Worm (Caenorhabditis elegans) whole organism, L3 larva: ENCODE data around the gene F59B1.6.
A peak's percentile ranks its signal among the peaks of the same experiment; 100 is the strongest.

ENCODE experiments used
- R02D3.7 ChIP-seq: fragments of 150-350 bp; optimal IDR thresholded peaks from 2 replicates; lab custom pipeline; 2014; ENCODE audit warnings: missing biosample characterization, missing genetic modification characterization
- ZK546.5 ChIP-seq: sonication (generic microtip); optimal IDR thresholded peaks from 2 replicates; lab custom pipeline; 2017; ENCODE audit warnings: missing biosample characterization, missing genetic modification characterization
- aly-2 ChIP-seq: fragments of 150-350 bp; optimal IDR thresholded peaks from 2 replicates; lab custom pipeline; 2014; ENCODE audit warnings: missing biosample characterization, missing genetic modification characterization
- ceh-16 ChIP-seq: sonication (generic microtip); optimal IDR thresholded peaks from 2 replicates; lab custom pipeline; 2017; ENCODE audit warnings: missing biosample characterization, missing genetic modification characterization
- ceh-28 ChIP-seq: fragments of 150-350 bp; optimal IDR thresholded peaks from 2 replicates; lab custom pipeline; 2014; ENCODE audit warnings: missing biosample characterization, missing genetic modification reagents, missing genetic modification characterization
- ceh-82 ChIP-seq: fragments of 150-350 bp; optimal IDR thresholded peaks from 2 replicates; lab custom pipeline; 2014; ENCODE audit warnings: missing biosample characterization, missing genetic modification characterization
- daf-12 ChIP-seq: fragments of 150-350 bp; optimal IDR thresholded peaks from 2 replicates; lab custom pipeline; 2014; ENCODE audit warnings: missing biosample characterization, missing genetic modification reagents, missing genetic modification characterization
- egl-27 ChIP-seq: sonication (generic microtip); optimal IDR thresholded peaks from 4 replicates; lab custom pipeline; 2017; ENCODE audit warnings: missing biosample characterization, missing genetic modification reagents, missing genetic modification characterization
- egl-5 ChIP-seq: fragments of 150-350 bp; optimal IDR thresholded peaks from 2 replicates; lab custom pipeline; 2017; ENCODE audit warnings: missing biosample characterization, missing genetic modification reagents, missing genetic modification characterization, inconsistent platforms
- elt-1 ChIP-seq: fragments of 150-350 bp; optimal IDR thresholded peaks from 2 replicates; lab custom pipeline; 2014; ENCODE audit warnings: missing biosample characterization, missing genetic modification characterization
- elt-2 ChIP-seq: sonication (generic microtip); optimal IDR thresholded peaks from 2 replicates; lab custom pipeline; 2016; ENCODE audit warnings: missing genetic modification reagents, mild to moderate bottlenecking, missing genetic modification characterization, missing compliant biosample characterization
- elt-3 ChIP-seq, 3 experiments: fragments of 150-350 bp in 1 of 3; sonication (generic microtip) in 2 of 3; optimal IDR thresholded peaks; 2 replicates in 2 of 3; 4 replicates in 1 of 3; lab custom pipeline; 2014 to 2017; ENCODE audit warnings: missing biosample characterization in 3 of 3, missing genetic modification characterization in 3 of 3
- eor-1 ChIP-seq, 2 experiments: fragments of 150-350 bp; optimal IDR thresholded peaks; 2 replicates each; lab custom pipeline; 2014 to 2018; ENCODE audit warnings: missing biosample characterization in 2 of 2, missing genetic modification characterization in 2 of 2
- fkh-10 ChIP-seq: sonication (generic microtip); optimal IDR thresholded peaks from 2 replicates; lab custom pipeline; 2017; ENCODE audit warnings: missing biosample characterization, missing genetic modification reagents, missing genetic modification characterization
- fkh-2 ChIP-seq: fragments of 150-350 bp; optimal IDR thresholded peaks from 2 replicates; lab custom pipeline; 2014; ENCODE audit warnings: missing biosample characterization, missing genetic modification reagents, missing genetic modification characterization
- hmg-11 ChIP-seq: sonication (generic microtip); optimal IDR thresholded peaks from 2 replicates; lab custom pipeline; 2016; ENCODE audit warnings: missing genetic modification characterization, missing compliant biosample characterization
- jun-1 ChIP-seq: fragments of 150-350 bp; optimal IDR thresholded peaks from 2 replicates; lab custom pipeline; 2014; ENCODE audit warnings: missing biosample characterization, missing genetic modification reagents, missing genetic modification characterization
- lin-15B ChIP-seq: fragments of 150-350 bp; optimal IDR thresholded peaks from 2 replicates; lab custom pipeline; 2014; ENCODE audit warnings: missing biosample characterization, missing genetic modification characterization
- lin-39 ChIP-seq: fragments of 150-350 bp; optimal IDR thresholded peaks from 2 replicates; lab custom pipeline; 2018; ENCODE audit warnings: missing biosample characterization, missing genetic modification reagents, missing genetic modification characterization
- lsy-12 ChIP-seq: sonication (generic microtip); optimal IDR thresholded peaks from 2 replicates; lab custom pipeline; 2016; ENCODE audit warnings: mild to moderate bottlenecking, missing genetic modification characterization, missing compliant biosample characterization
- mdl-1 ChIP-seq: fragments of 150-350 bp; optimal IDR thresholded peaks from 2 replicates; lab custom pipeline; 2014; ENCODE audit warnings: missing biosample characterization, missing genetic modification characterization
- mml-1 ChIP-seq: fragments of 150-350 bp; sonication (generic microtip); optimal IDR thresholded peaks from 3 replicates; lab custom pipeline; 2014; ENCODE audit warnings: missing biosample characterization, missing genetic modification characterization
- nfya-1 ChIP-seq: sonication (generic microtip); optimal IDR thresholded peaks from 2 replicates; lab custom pipeline; 2017; ENCODE audit warnings: missing genetic modification characterization, mild to moderate bottlenecking, missing compliant biosample characterization, antibody characterized with exemption, moderate library complexity; ENCODE audit not compliant: insufficient read depth
- nhr-23 ChIP-seq: fragments of 150-350 bp; optimal IDR thresholded peaks from 2 replicates; lab custom pipeline; 2014; ENCODE audit warnings: missing biosample characterization, missing genetic modification reagents, missing genetic modification characterization
- nhr-25 ChIP-seq: sonication (generic microtip); optimal IDR thresholded peaks from 2 replicates; lab custom pipeline; 2017; ENCODE audit warnings: missing biosample characterization, missing genetic modification characterization
- nhr-28 ChIP-seq: fragments of 150-350 bp; optimal IDR thresholded peaks from 2 replicates; lab custom pipeline; 2014; ENCODE audit warnings: missing biosample characterization, missing genetic modification characterization
- nhr-43 ChIP-seq: sonication (generic microtip); optimal IDR thresholded peaks from 2 replicates; lab custom pipeline; 2016; ENCODE audit warnings: mild to moderate bottlenecking, missing genetic modification characterization, missing compliant biosample characterization; ENCODE audit not compliant: poor library complexity, severe bottlenecking
- nhr-76 ChIP-seq: fragments of 150-350 bp; sonication (generic microtip); optimal IDR thresholded peaks from 5 replicates; lab custom pipeline; 2014; ENCODE audit warnings: missing biosample characterization, missing genetic modification characterization
- pha-4 ChIP-seq: fragments of 150-350 bp; optimal IDR thresholded peaks from 2 replicates; lab custom pipeline; 2014; ENCODE audit warnings: missing biosample characterization, missing genetic modification reagents, missing genetic modification characterization
- sea-2 ChIP-seq: fragments of 150-350 bp; sonication (generic microtip); optimal IDR thresholded peaks from 4 replicates; lab custom pipeline; 2014; ENCODE audit warnings: missing biosample characterization, missing genetic modification reagents, missing genetic modification characterization
- skn-1 ChIP-seq: fragments of 150-350 bp; optimal IDR thresholded peaks from 2 replicates; lab custom pipeline; 2014; ENCODE audit warnings: missing biosample characterization, missing genetic modification characterization
- snpc-4 ChIP-seq: fragments of 150-350 bp; optimal IDR thresholded peaks from 2 replicates; lab custom pipeline; 2014; ENCODE audit warnings: missing biosample characterization, missing genetic modification characterization
- tbx-2 ChIP-seq: sonication (generic microtip); optimal IDR thresholded peaks from 2 replicates; lab custom pipeline; 2016; ENCODE audit warnings: mild to moderate bottlenecking, missing genetic modification characterization, missing compliant biosample characterization
- unc-62 ChIP-seq: fragments of 150-350 bp; sonication (generic microtip); optimal IDR thresholded peaks from 4 replicates; lab custom pipeline; 2014; ENCODE audit warnings: missing biosample characterization, missing genetic modification reagents, missing genetic modification characterization
- zag-1 ChIP-seq: fragments of 150-350 bp; optimal IDR thresholded peaks from 2 replicates; lab custom pipeline; 2014; ENCODE audit warnings: missing biosample characterization, missing genetic modification characterization

Gene F59B1.6

DNA sequence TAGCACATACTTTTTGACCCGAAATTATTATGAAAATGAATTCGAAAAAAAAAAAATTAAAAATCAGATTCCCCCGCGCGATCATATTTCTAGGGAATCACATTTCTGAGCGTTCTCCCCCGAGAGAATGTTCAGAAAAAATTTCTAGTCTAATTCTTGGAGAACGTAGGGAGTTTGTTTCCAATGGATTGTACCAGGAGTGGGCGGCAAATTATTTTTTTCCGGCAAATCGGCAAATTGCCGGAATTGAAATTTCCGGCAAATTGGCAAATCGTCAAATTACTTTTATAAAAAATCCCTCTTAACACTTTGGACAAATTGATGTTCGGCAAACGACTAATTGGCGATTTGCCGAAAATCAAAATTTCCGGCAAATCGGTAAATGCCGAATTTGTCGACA, 19.8 kb downstream of the F59B1.6 start, which contains the start of gene T22F3.10:
Gene T22F3.10 (minus strand): TSS at position 101 of the 400 bp plus-strand sequence.
- TF ChIP-seq sea-2 (GFP tag; lab: Kevin White, UChicago) (no peak), fkh-10 (GFP tag; lab: Kevin White, UChicago) (no peak), egl-5 (tag; lab: Kevin White, UChicago) (no peak), hmg-11 (tag; lab: Kevin White, UChicago) (no peak)

DNA sequence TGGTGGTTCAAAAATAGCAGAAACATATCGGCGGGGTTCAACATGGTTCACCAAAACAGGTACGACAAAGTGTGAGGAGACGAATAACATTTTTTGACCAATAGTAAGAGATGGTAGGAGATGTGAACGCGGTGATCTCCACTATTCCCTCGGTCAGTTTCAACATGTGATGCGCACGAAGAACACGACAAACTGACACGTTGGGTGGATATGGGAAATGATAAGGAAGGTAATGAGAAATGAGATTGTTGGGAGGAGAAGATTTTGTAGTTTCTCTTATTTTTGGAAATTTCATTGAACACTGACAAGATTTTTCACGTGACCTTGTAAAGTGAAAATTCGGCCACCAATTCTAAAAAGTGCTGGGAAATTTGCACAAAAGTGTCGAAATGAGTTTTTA, 20.8 kb downstream of the F59B1.6 start:
- TF ChIP-seq nhr-43 (tag; lab: Kevin White, UChicago) (peak; percentile 47), nhr-23 (tag; lab: Kevin White, UChicago) (peak; percentile 26), aly-2 (no peak), skn-1 (tag; lab: Kevin White, UChicago) (no peak)

DNA sequence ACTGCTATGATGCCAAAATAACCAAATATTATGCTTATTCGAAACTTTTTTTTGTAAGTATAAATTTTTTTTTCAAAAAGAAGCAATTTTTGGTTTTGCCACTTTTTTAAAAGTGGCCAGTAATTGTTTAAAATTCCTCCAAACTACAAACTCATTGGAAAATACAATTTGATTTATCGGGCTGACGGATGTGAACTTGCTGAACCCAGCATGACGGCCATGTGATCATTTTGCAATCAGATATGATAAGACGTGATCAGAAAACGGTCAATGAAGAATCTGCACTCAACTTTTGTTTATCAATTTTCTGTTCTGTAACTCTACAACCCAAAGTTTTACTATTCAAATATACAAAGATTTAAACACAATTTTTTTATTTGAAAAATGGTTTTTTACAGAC, 25.1 kb downstream of the F59B1.6 start:
- TF ChIP-seq ceh-82 (tag; lab: Kevin White, UChicago), result no peak
- no peak for TF ChIP-seq eor-1 (tag; optimal IDR thresholded peaks at IDR 0.05; lab: Kevin White, UChicago)
- no peak for TF ChIP-seq hmg-11 (tag; lab: Kevin White, UChicago)
- no peak for TF ChIP-seq egl-27 (tag; lab: Kevin White, UChicago)
- no peak for TF ChIP-seq lin-15B (tag; lab: Kevin White, UChicago)
- TF ChIP-seq sea-2 (GFP tag; lab: Kevin White, UChicago), result no peak
- no peak for TF ChIP-seq daf-12 (tag; lab: Kevin White, UChicago)
- TF ChIP-seq ceh-28 (tag; lab: Kevin White, UChicago), result no peak
- no peak for TF ChIP-seq nhr-25
- TF ChIP-seq fkh-2, result no peak
- TF ChIP-seq snpc-4, result no peak
- TF ChIP-seq elt-1 (tag; lab: Kevin White, UChicago), result no peak
- TF ChIP-seq nfya-1, result no peak
- no peak for TF ChIP-seq aly-2

DNA sequence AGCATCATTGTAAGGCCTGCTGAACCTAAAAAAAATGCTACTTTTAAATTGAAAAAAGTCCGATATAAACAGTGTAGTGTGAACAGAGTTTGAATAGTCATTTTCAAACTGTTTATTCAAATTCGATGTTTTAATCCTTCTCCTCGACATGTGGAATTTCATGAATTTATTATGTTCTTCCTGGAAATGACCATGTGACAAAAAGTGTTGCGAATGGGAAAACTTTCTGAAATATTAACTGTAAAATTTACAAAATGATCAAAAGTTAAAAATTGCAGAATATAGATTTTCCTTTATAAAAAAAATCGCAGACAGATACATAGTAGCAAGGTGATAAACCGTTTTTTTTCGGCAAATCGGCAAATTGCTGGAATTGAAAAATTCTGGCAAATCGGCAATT, 26.2 kb downstream of the F59B1.6 start, which contains the start of gene T22F3.8:
Gene T22F3.8 (minus strand): TSS at position 101 of the 400 bp plus-strand sequence.
- TF ChIP-seq elt-2 (tag; lab: Kevin White, UChicago) (no peak), ZK546.5 (tag; lab: Kevin White, UChicago) (no peak), nhr-43 (tag; lab: Kevin White, UChicago) (no peak), mml-1 (tag; lab: Kevin White, UChicago) (no peak), mdl-1 (tag; lab: Kevin White, UChicago) (no peak), ceh-16 (tag; lab: Kevin White, UChicago) (no peak), tbx-2 (tag; lab: Kevin White, UChicago) (no peak), elt-3 (tag; optimal IDR thresholded peaks at IDR 0.05; lab: Kevin White, UChicago) (no peak), jun-1 (no peak), R02D3.7 (tag; lab: Kevin White, UChicago) (no peak), nhr-76 (tag; lab: Kevin White, UChicago) (no peak), lsy-12 (tag; lab: Kevin White, UChicago) (no peak), sea-2 (GFP tag; lab: Kevin White, UChicago) (no peak), ceh-82 (tag; lab: Kevin White, UChicago) (no peak), lin-15B (tag; lab: Kevin White, UChicago) (no peak), pha-4 (no peak)

DNA sequence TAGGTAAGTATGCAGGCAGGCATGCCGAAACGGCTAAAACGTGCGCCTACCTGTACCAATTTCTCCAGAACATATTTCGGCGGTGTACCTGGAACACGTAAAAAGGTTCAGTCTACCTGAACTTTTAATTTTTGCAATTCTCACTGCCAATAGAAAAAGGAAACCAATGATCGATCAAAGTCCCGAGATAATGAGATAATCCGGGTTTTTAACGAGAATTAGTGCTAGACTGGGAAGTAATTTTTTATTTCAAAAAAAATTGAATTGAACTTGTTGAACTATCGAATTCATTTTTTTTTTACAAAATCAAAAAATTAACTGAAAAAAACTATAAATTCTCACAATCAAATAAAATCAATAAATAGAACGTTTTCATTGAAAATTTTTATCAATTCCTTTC, 30.9 kb downstream of the F59B1.6 start, which contains the start of gene T22F3.7:
Gene T22F3.7 (minus strand): TSS at position 101 of the 400 bp plus-strand sequence.
- TF ChIP-seq nhr-28 (tag; lab: Kevin White, UChicago) (no peak), eor-1 (tag; optimal IDR thresholded peaks at IDR 0.05; lab: Kevin White, UChicago) (no peak), jun-1 (no peak), snpc-4 (no peak), elt-2 (tag; lab: Kevin White, UChicago) (no peak), skn-1 (tag; lab: Kevin White, UChicago) (no peak), unc-62 (no peak), nhr-43 (tag; lab: Kevin White, UChicago) (no peak), egl-5 (tag; lab: Kevin White, UChicago) (no peak), R02D3.7 (tag; lab: Kevin White, UChicago) (no peak), ceh-16 (tag; lab: Kevin White, UChicago) (no peak), lin-15B (tag; lab: Kevin White, UChicago) (no peak), mml-1 (tag; lab: Kevin White, UChicago) (no peak), lin-39 (tag; lab: Kevin White, UChicago) (no peak), zag-1 (no peak), nhr-76 (tag; lab: Kevin White, UChicago) (no peak), pha-4 (no peak), sea-2 (GFP tag; lab: Kevin White, UChicago) (no peak)
